Worm (Caenorhabditis elegans): Measurements from ENCODE around the gene F40A3.6.

The F40A3.6 gene

ce11 chrV:7893812-7894381 lies at the start of gene F40A3.6:
F40A3.6 (minus strand) TSS chrV:7893862.
- TF ChIP-seq fkh-8 (tag; optimal IDR thresholded peaks at IDR 0.05), result no peak
- no peak for TF ChIP-seq ces-1 (GFP tag; optimal IDR thresholded peaks at IDR 0.05)
- TF ChIP-seq elt-3 (tag; optimal IDR thresholded peaks at IDR 0.05), result no peak
- peak; percentile 77 for TF ChIP-seq ceh-63 (GFP tag; optimal IDR thresholded peaks at IDR 0.05)
- peak; percentile 41 for TF ChIP-seq lin-39 (tag; optimal IDR thresholded peaks at IDR 0.05)
- no peak for TF ChIP-seq mab-9 (GFP tag; IDR thresholded peaks at IDR 0.05)
- no peak for TF ChIP-seq mef-2 (tag; optimal IDR thresholded peaks at IDR 0.05)
- TF ChIP-seq C34B4.2 (tag; optimal IDR thresholded peaks at IDR 0.05), result no peak
- TF ChIP-seq tbx-2 (tag; optimal IDR thresholded peaks at IDR 0.05), result no peak
- peak; percentile 37 for TF ChIP-seq swsn-7 (tag; optimal IDR thresholded peaks at IDR 0.05)
- no peak for TF ChIP-seq nhr-12 (tag; optimal IDR thresholded peaks at IDR 0.05)
- TF ChIP-seq pag-3 (tag; optimal IDR thresholded peaks at IDR 0.05; ENCODE audit: borderline replicate concordance, insufficient read depth), result peak; percentile 100
- peak; percentile 56 for TF ChIP-seq nhr-19 (GFP tag; conservative IDR thresholded peaks at IDR 0.05)
- TF ChIP-seq rnt-1 (tag; optimal IDR thresholded peaks at IDR 0.05), result peak; percentile 80
- TF ChIP-seq zag-1 (tag; optimal IDR thresholded peaks at IDR 0.05), result no peak
- TF ChIP-seq C04F5.9 (tag; optimal IDR thresholded peaks at IDR 0.05), result no peak
- peak; percentile 3 to 24 for TF ChIP-seq efl-1 (optimal IDR thresholded peaks at IDR 0.05)
- TF ChIP-seq efl-1 (GFP tag; optimal IDR thresholded peaks at IDR 0.05 in 1 of 2), result peak; percentile 11 to 82
- TF ChIP-seq ztf-4 (tag; optimal IDR thresholded peaks at IDR 0.05), result peak; percentile 40
- no peak for TF ChIP-seq sup-37 (GFP tag; optimal IDR thresholded peaks at IDR 0.05)
- TF ChIP-seq mep-1 (tag; optimal IDR thresholded peaks at IDR 0.05), result peak; percentile 20
- TF ChIP-seq jun-1 (tag; optimal IDR thresholded peaks at IDR 0.05), result no peak
- TF ChIP-seq ceh-88 (GFP tag; IDR thresholded peaks at IDR 0.05), result no peak
- TF ChIP-seq mdl-1 (tag; optimal IDR thresholded peaks at IDR 0.05), result no peak
- no peak for TF ChIP-seq nhr-11 (tag; optimal IDR thresholded peaks at IDR 0.05)
- TF ChIP-seq lin-14 (GFP tag; optimal IDR thresholded peaks at IDR 0.05), result peak; percentile 86
- no peak for TF ChIP-seq nhr-84 (tag; optimal IDR thresholded peaks at IDR 0.05)
- no peak for TF ChIP-seq unc-86 (tag; optimal IDR thresholded peaks at IDR 0.05)
- peak; percentile 64 for TF ChIP-seq egl-13 (tag; optimal IDR thresholded peaks at IDR 0.05)
- TF ChIP-seq nhr-28 (tag; optimal IDR thresholded peaks at IDR 0.05), result no peak
- TF ChIP-seq ceh-82 (tag; optimal IDR thresholded peaks at IDR 0.05), result no peak
- TF ChIP-seq blmp-1 (tag; optimal IDR thresholded peaks at IDR 0.05), result no peak
- TF ChIP-seq vab-15 (tag; optimal IDR thresholded peaks at IDR 0.05), result no peak
- no peak for TF ChIP-seq ztf-11 (tag; optimal IDR thresholded peaks at IDR 0.05)
- no peak for TF ChIP-seq snpc-4 (tag; optimal IDR thresholded peaks at IDR 0.05)
- no peak for TF ChIP-seq lin-15B (tag; optimal IDR thresholded peaks at IDR 0.05)
- no peak for TF ChIP-seq tlp-1 (tag; optimal IDR thresholded peaks at IDR 0.05)
- no peak for TF ChIP-seq hlh-4 (tag; optimal IDR thresholded peaks at IDR 0.05)
- TF ChIP-seq fkh-10 (GFP tag; optimal IDR thresholded peaks at IDR 0.05), result no peak
- no peak for TF ChIP-seq ceh-90 (tag; optimal IDR thresholded peaks at IDR 0.05)
- TF ChIP-seq dpl-1 (GFP tag; optimal IDR thresholded peaks at IDR 0.05), result no peak
- TF ChIP-seq hpl-2 (GFP tag; optimal IDR thresholded peaks at IDR 0.05), result no peak
- TF ChIP-seq nhr-20 (tag; optimal IDR thresholded peaks at IDR 0.05), result peak; percentile 10
- no peak for TF ChIP-seq sox-4 (tag; optimal IDR thresholded peaks at IDR 0.05)
- no peak for TF ChIP-seq nhr-85 (tag)
- no peak for TF ChIP-seq xbp-1 (tag; optimal IDR thresholded peaks at IDR 0.05)
- no peak for TF ChIP-seq aha-1 (tag; optimal IDR thresholded peaks at IDR 0.05)
- TF ChIP-seq alr-1 (tag; optimal IDR thresholded peaks at IDR 0.05; ENCODE audit: borderline replicate concordance), result no peak
- peak; percentile 29 for TF ChIP-seq nhr-47 (tag; optimal IDR thresholded peaks at IDR 0.05)
- TF ChIP-seq nhr-71 (tag; optimal IDR thresholded peaks at IDR 0.05), result peak; percentile 79
- no peak for TF ChIP-seq fos-1 (tag; optimal IDR thresholded peaks at IDR 0.05)
- TF ChIP-seq nhr-77 (tag; optimal IDR thresholded peaks at IDR 0.05), result no peak
- peak; percentile 6 for TF ChIP-seq fkh-4 (tag; optimal IDR thresholded peaks at IDR 0.05; ENCODE audit: borderline replicate concordance)
- TF ChIP-seq unc-30 (tag; optimal IDR thresholded peaks at IDR 0.05), result no peak
